Worm (Caenorhabditis elegans) whole organism, L4 larva: Measurements from ENCODE around the gene exc-14.
A peak's percentile ranks its signal among the peaks of the same experiment; 100 is the strongest.

Experiments used
- F10B5.3 ChIP-seq: sonication (generic microtip); optimal IDR thresholded peaks from 2 replicates; lab custom pipeline; 2016; ENCODE audit warnings: mild to moderate bottlenecking, missing genetic modification characterization, missing compliant biosample characterization
- F37D6.2 ChIP-seq: sonication (generic microtip); optimal IDR thresholded peaks from 2 replicates; lab custom pipeline; 2016; ENCODE audit warnings: mild to moderate bottlenecking, missing genetic modification characterization, missing compliant biosample characterization
- F49E8.2 ChIP-seq: sonication (generic microtip); optimal IDR thresholded peaks from 2 replicates; lab custom pipeline; 2016; ENCODE audit warnings: missing compliant biosample characterization, mild to moderate bottlenecking, missing genetic modification characterization, borderline replicate concordance
- ZK546.5 ChIP-seq, 2 experiments: sonication (generic microtip); optimal IDR thresholded peaks; 2 replicates each; lab custom pipeline; 2017; ENCODE audit warnings: missing biosample characterization in 2 of 2, missing genetic modification characterization in 2 of 2
- aly-2 ChIP-seq: sonication (generic microtip); optimal IDR thresholded peaks from 2 replicates; lab custom pipeline; 2018; ENCODE audit warnings: missing biosample characterization, missing genetic modification characterization
- ceh-28 ChIP-seq: fragments of 150-350 bp; optimal IDR thresholded peaks from 2 replicates; lab custom pipeline; 2014; ENCODE audit warnings: missing biosample characterization, missing genetic modification reagents, missing genetic modification characterization
- ceh-32 ChIP-seq: sonication (generic microtip); optimal IDR thresholded peaks from 2 replicates; lab custom pipeline; 2016; ENCODE audit warnings: mild to moderate bottlenecking, missing genetic modification characterization, missing compliant biosample characterization; ENCODE audit not compliant: poor library complexity
- ceh-82 ChIP-seq: sonication (generic microtip); optimal IDR thresholded peaks from 2 replicates; lab custom pipeline; 2017; ENCODE audit warnings: missing biosample characterization, missing genetic modification characterization
- dmd-6 ChIP-seq: fragments of 200-800 bp; sonication (Bioruptor generic); IDR thresholded peaks from 2 replicates; pipeline ENCODE4 v1.3.6; 2022; ENCODE audit warnings: missing genetic modification reagents, missing genetic modification characterization, missing compliant biosample characterization
- dmd-8 ChIP-seq: fragments of 200-800 bp; sonication (Bioruptor generic); IDR thresholded peaks from 2 replicates; pipeline ENCODE4 v1.3.6; 2022; ENCODE audit warnings: missing genetic modification characterization, missing compliant biosample characterization
- duxl-1 ChIP-seq: sonication (generic microtip); optimal IDR thresholded peaks from 2 replicates; lab custom pipeline; 2016; ENCODE audit warnings: mild to moderate bottlenecking, missing genetic modification characterization, moderate library complexity, missing compliant biosample characterization; ENCODE audit not compliant: poor library complexity
- dve-1 ChIP-seq: sonication (generic microtip); optimal IDR thresholded peaks from 2 replicates; lab custom pipeline; 2017; ENCODE audit warnings: antibody characterized with exemption, mild to moderate bottlenecking, missing genetic modification characterization, missing compliant biosample characterization; ENCODE audit not compliant: insufficient read depth
- egl-27 ChIP-seq: sonication (generic microtip); optimal IDR thresholded peaks from 3 replicates; lab custom pipeline; 2017; ENCODE audit warnings: missing biosample characterization, missing genetic modification reagents, missing genetic modification characterization
- hlh-30 ChIP-seq: sonication (generic microtip); optimal IDR thresholded peaks from 2 replicates; lab custom pipeline; 2017; ENCODE audit warnings: antibody characterized with exemption, mild to moderate bottlenecking, missing genetic modification characterization, missing compliant biosample characterization; ENCODE audit not compliant: insufficient read depth
- hmg-1.1 ChIP-seq: fragments of 200-800 bp; sonication (Bioruptor generic); IDR thresholded peaks from 2 replicates; pipeline ENCODE4 v1.3.6; 2022; ENCODE audit warnings: missing genetic modification reagents, missing genetic modification characterization, missing compliant biosample characterization
- jun-1 ChIP-seq: fragments of 150-350 bp; optimal IDR thresholded peaks from 2 replicates; lab custom pipeline; 2014; ENCODE audit warnings: missing biosample characterization, missing genetic modification reagents, missing genetic modification characterization
- lin-1 ChIP-seq: fragments of 200-800 bp; sonication (Bioruptor generic); IDR thresholded peaks from 2 replicates; pipeline ENCODE4 v1.3.6; 2022; ENCODE audit warnings: missing genetic modification reagents, missing genetic modification characterization, missing compliant biosample characterization
- lin-15B ChIP-seq: fragments of 150-350 bp; sonication (generic microtip); optimal IDR thresholded peaks from 3 replicates; lab custom pipeline; 2014; ENCODE audit warnings: missing biosample characterization, missing genetic modification characterization
- lin-29 ChIP-seq: fragments of 200-800 bp; sonication (Bioruptor generic); IDR thresholded peaks from 2 replicates; pipeline ENCODE4 v1.3.6; 2022; ENCODE audit warnings: missing genetic modification reagents, missing genetic modification characterization, missing compliant biosample characterization
- lsy-2 ChIP-seq, 2 experiments: fragments of 150-350 bp in 1 of 2; sonication (generic microtip) in 1 of 2; optimal IDR thresholded peaks; 2 replicates each; lab custom pipeline; 2014 to 2017; ENCODE audit warnings: missing biosample characterization in 2 of 2, missing genetic modification characterization in 2 of 2
- madf-5 ChIP-seq, 2 experiments: fragments of 200-800 bp; sonication (Bioruptor generic); IDR thresholded peaks; 2 replicates each; pipeline ENCODE4 v1.3.6; 2022; ENCODE audit warnings: missing compliant biosample characterization in 2 of 2, missing genetic modification characterization in 2 of 2
- madf-9 ChIP-seq: fragments of 200-800 bp; sonication (Bioruptor generic); conservative IDR thresholded peaks from 2 replicates; pipeline ENCODE4 v1.3.6; 2022; ENCODE audit warnings: missing genetic modification reagents, missing genetic modification characterization, missing compliant biosample characterization
- mep-1 ChIP-seq: fragments of 150-350 bp; sonication (generic microtip); optimal IDR thresholded peaks from 3 replicates; lab custom pipeline; 2014; ENCODE audit warnings: missing biosample characterization, missing genetic modification characterization
- mes-2 ChIP-seq: sonication (generic microtip); optimal IDR thresholded peaks from 2 replicates; lab custom pipeline; 2016; ENCODE audit warnings: missing genotype, mild to moderate bottlenecking, missing genetic modification characterization, missing compliant biosample characterization; ENCODE audit not compliant: poor library complexity, severe bottlenecking
- mxl-3 ChIP-seq: fragments of 200-800 bp; sonication (Bioruptor generic); optimal IDR thresholded peaks from 2 replicates; lab custom pipeline; 2018; ENCODE audit warnings: mild to moderate bottlenecking, missing genetic modification characterization, missing compliant biosample characterization
- nhr-10 ChIP-seq: fragments of 150-350 bp; optimal IDR thresholded peaks from 2 replicates; lab custom pipeline; 2014; ENCODE audit warnings: missing biosample characterization, missing genetic modification characterization
- nhr-102 ChIP-seq: sonication (generic microtip); optimal IDR thresholded peaks from 2 replicates; lab custom pipeline; 2016; ENCODE audit warnings: mild to moderate bottlenecking, missing genetic modification characterization, moderate library complexity, missing compliant biosample characterization
- nhr-28 ChIP-seq: fragments of 150-350 bp; optimal IDR thresholded peaks from 2 replicates; lab custom pipeline; 2014; ENCODE audit warnings: missing biosample characterization, missing genetic modification characterization
- nhr-41 ChIP-seq: fragments of 200-800 bp; sonication (Bioruptor generic); IDR thresholded peaks from 2 replicates; pipeline ENCODE4 v1.3.6; 2022; ENCODE audit warnings: missing genetic modification reagents, missing genetic modification characterization, missing compliant biosample characterization
- nhr-42 ChIP-seq: fragments of 200-800 bp; sonication (Bioruptor generic); IDR thresholded peaks from 2 replicates; pipeline ENCODE4 v1.3.6; 2022; ENCODE audit warnings: missing genetic modification characterization, missing compliant biosample characterization
- nhr-48 ChIP-seq: sonication (generic microtip); optimal IDR thresholded peaks from 2 replicates; lab custom pipeline; 2016; ENCODE audit warnings: mild to moderate bottlenecking, missing genetic modification characterization, missing compliant biosample characterization
- nhr-6 ChIP-seq: fragments of 150-350 bp; optimal IDR thresholded peaks from 2 replicates; lab custom pipeline; 2014; ENCODE audit warnings: missing biosample characterization, missing genetic modification characterization
- nhr-76 ChIP-seq: fragments of 150-350 bp; optimal IDR thresholded peaks from 2 replicates; lab custom pipeline; 2014; ENCODE audit warnings: missing biosample characterization, missing genetic modification characterization
- php-3 ChIP-seq: fragments of 200-800 bp; sonication (Bioruptor generic); IDR thresholded peaks from 2 replicates; pipeline ENCODE4 v1.3.6; 2022; ENCODE audit warnings: missing genetic modification reagents, missing genetic modification characterization, missing compliant biosample characterization
- pqm-1 ChIP-seq: sonication (generic microtip); optimal IDR thresholded peaks from 2 replicates; lab custom pipeline; 2017; ENCODE audit warnings: missing biosample characterization, missing genetic modification characterization
- rbr-2 ChIP-seq: sonication (generic microtip); optimal IDR thresholded peaks from 2 replicates; lab custom pipeline; 2016; ENCODE audit warnings: missing genotype, missing genetic modification characterization, missing compliant biosample characterization
- sdz-12 ChIP-seq: fragments of 200-800 bp; sonication (Bioruptor generic); optimal IDR thresholded peaks from 2 replicates; lab custom pipeline; 2018; ENCODE audit warnings: mild to moderate bottlenecking, missing genetic modification characterization, missing compliant biosample characterization
- set-16 ChIP-seq: fragments of 200-800 bp; sonication (Bioruptor generic); IDR thresholded peaks from 2 replicates; pipeline ENCODE4 v1.3.6; 2022; ENCODE audit warnings: missing genetic modification reagents, missing genetic modification characterization, missing compliant biosample characterization
- snpc-1.2 ChIP-seq: fragments of 200-800 bp; sonication (Bioruptor generic); IDR thresholded peaks from 2 replicates; pipeline ENCODE4 v1.3.6; 2022; ENCODE audit warnings: missing genetic modification reagents, missing genetic modification characterization, missing compliant biosample characterization
- snpc-4 ChIP-seq: fragments of 150-350 bp; optimal IDR thresholded peaks from 2 replicates; lab custom pipeline; 2014; ENCODE audit warnings: missing biosample characterization, missing genetic modification characterization
- spr-1 ChIP-seq: sonication (generic microtip); optimal IDR thresholded peaks from 2 replicates; lab custom pipeline; 2016; ENCODE audit warnings: mild to moderate bottlenecking, missing genetic modification characterization, missing compliant biosample characterization
- spr-3 ChIP-seq: fragments of 200-800 bp; sonication (Bioruptor generic); optimal IDR thresholded peaks from 2 replicates; lab custom pipeline; 2018; ENCODE audit warnings: mild to moderate bottlenecking, missing genetic modification characterization, missing compliant biosample characterization
- unc-130 ChIP-seq: sonication (generic microtip); optimal IDR thresholded peaks from 2 replicates; lab custom pipeline; 2016; ENCODE audit warnings: missing genetic modification reagents, missing genetic modification characterization, missing compliant biosample characterization
- unc-39 ChIP-seq: sonication (generic microtip); optimal IDR thresholded peaks from 2 replicates; lab custom pipeline; 2017; ENCODE audit warnings: missing biosample characterization, missing genetic modification characterization
- unc-62 ChIP-seq, 3 experiments: fragments of 150-350 bp in 1 of 3; sonication (generic microtip); optimal IDR thresholded peaks in 2 of 3; peaks in 1 of 3; 1 replicate in 1 of 3; 2 replicates in 2 of 3; lab custom pipeline; 2014 to 2017; ENCODE audit warnings: missing biosample characterization in 3 of 3, missing genetic modification characterization in 3 of 3, missing genetic modification reagents in 3 of 3, missing genotype in 1 of 3
- zag-1 ChIP-seq: fragments of 150-350 bp; optimal IDR thresholded peaks from 2 replicates; lab custom pipeline; 2014; ENCODE audit warnings: missing biosample characterization, missing genetic modification characterization
- zfp-2 ChIP-seq: sonication (generic microtip); optimal IDR thresholded peaks from 2 replicates; lab custom pipeline; 2016; ENCODE audit warnings: mild to moderate bottlenecking, missing genetic modification characterization, missing compliant biosample characterization
- zfp-3 ChIP-seq: fragments of 200-800 bp; sonication (Bioruptor generic); conservative IDR thresholded peaks from 2 replicates; pipeline ENCODE4 v1.3.6; 2022; ENCODE audit warnings: missing genetic modification reagents, missing genetic modification characterization, missing compliant biosample characterization
- zip-11 ChIP-seq: fragments of 200-800 bp; sonication (Bioruptor generic); IDR thresholded peaks from 2 replicates; pipeline ENCODE4 v1.3.6; 2022; ENCODE audit warnings: missing genetic modification characterization, missing compliant biosample characterization
- zip-2 ChIP-seq: fragments of 150-350 bp; optimal IDR thresholded peaks from 2 replicates; lab custom pipeline; 2014; ENCODE audit warnings: missing biosample characterization, missing genetic modification characterization
- ztf-11 ChIP-seq: fragments of 150-350 bp; optimal IDR thresholded peaks from 2 replicates; lab custom pipeline; 2014; ENCODE audit warnings: missing biosample characterization, missing genetic modification characterization
- ztf-7 ChIP-seq: fragments of 150-350 bp; optimal IDR thresholded peaks from 2 replicates; lab custom pipeline; 2014; ENCODE audit warnings: missing biosample characterization, missing genetic modification characterization

The exc-14 gene

DNA sequence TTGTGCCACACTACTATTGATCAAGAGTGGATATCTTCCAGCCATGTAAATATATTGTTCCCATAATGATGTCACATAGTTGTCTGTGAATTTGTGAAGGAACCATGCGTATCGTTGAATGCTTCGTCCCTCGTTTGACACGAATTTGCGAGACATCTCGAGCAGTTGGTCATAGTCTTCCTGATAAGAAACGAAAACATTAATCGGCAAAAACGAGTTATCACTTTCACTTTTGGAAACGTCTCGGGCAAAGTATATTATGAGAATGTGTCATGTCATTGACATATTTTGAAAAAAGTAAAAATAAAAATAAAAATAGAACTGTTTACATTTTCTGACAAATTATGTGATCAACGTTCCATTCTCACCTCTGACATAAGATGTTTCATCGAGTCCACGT is 19.6 kb downstream of the exc-14 start:
- no peak for TF ChIP-seq lin-29
- no peak for TF ChIP-seq zfp-3
- TF ChIP-seq set-16 = no peak
- peak; percentile 12 for TF ChIP-seq mxl-3 (GFP tag; lab: Kevin White, UChicago)
- peak; percentile 37 for TF ChIP-seq nhr-102
- no peak for TF ChIP-seq nhr-42 (GFP tag; lab: Robert Waterston, UW)
- TF ChIP-seq dve-1 (tag; lab: Kevin White, UChicago) = peak; percentile 18
- TF ChIP-seq F37D6.2 = no peak
- TF ChIP-seq hlh-30 (tag; lab: Kevin White, UChicago) = peak; percentile 17
- TF ChIP-seq zfp-2 = no peak
- TF ChIP-seq dmd-6 (GFP tag; lab: Robert Waterston, UW) = peak; percentile 77
- no peak for TF ChIP-seq F49E8.2 (tag; lab: Kevin White, UChicago)
- TF ChIP-seq nhr-41 = no peak
- TF ChIP-seq aly-2 (tag; lab: Kevin White, UChicago) = no peak
- TF ChIP-seq spr-3 (GFP tag; lab: Kevin White, UChicago) = no peak
- no peak for TF ChIP-seq rbr-2 (tag; lab: Kevin White, UChicago)
- TF ChIP-seq ztf-11 (tag; lab: Kevin White, UChicago) = no peak
- TF ChIP-seq F10B5.3 (tag; lab: Kevin White, UChicago) = no peak
- no peak for TF ChIP-seq snpc-1.2 (GFP tag; lab: Robert Waterston, UW)
- TF ChIP-seq snpc-4 = no peak
- TF ChIP-seq nhr-10 (tag; lab: Kevin White, UChicago) = no peak
- TF ChIP-seq lsy-2 (tag; optimal IDR thresholded peaks at IDR 0.05; lab: Kevin White, UChicago) = no peak
- TF ChIP-seq php-3 = 0 out of 2 replicates have a peak, but pooled peaks have one; percentile 24
- no peak for TF ChIP-seq ceh-32 (tag; lab: Kevin White, UChicago)
- TF ChIP-seq ceh-28 (tag; lab: Kevin White, UChicago) = no peak
- peak; percentile 10 for TF ChIP-seq pqm-1 (tag; lab: Kevin White, UChicago)
- no peak for TF ChIP-seq ztf-7 (tag; lab: Kevin White, UChicago)
- TF ChIP-seq nhr-48 = peak; percentile 39
- no peak for TF ChIP-seq zag-1 (tag; lab: Kevin White, UChicago)
- TF ChIP-seq unc-130 (GFP tag; lab: Kevin White, UChicago) = no peak
- no peak for TF ChIP-seq mes-2
- no peak for TF ChIP-seq madf-9 (GFP tag; lab: Robert Waterston, UW)
- no peak for TF ChIP-seq unc-62 (GFP tag; optimal IDR thresholded peaks at IDR 0.05 in 1 of 2; lab: Kevin White, UChicago)
- TF ChIP-seq unc-62 (tag; optimal IDR thresholded peaks at IDR 0.05; lab: Kevin White, UChicago) = no peak
- TF ChIP-seq mep-1 (tag; lab: Kevin White, UChicago) = no peak
- TF ChIP-seq lin-15B (tag; lab: Kevin White, UChicago) = no peak
- TF ChIP-seq zip-11 (GFP tag; lab: Robert Waterston, UW) = no peak
- TF ChIP-seq madf-5 (GFP tag; IDR thresholded peaks at IDR 0.05; lab: Robert Waterston, UW) = no peak
- TF ChIP-seq nhr-28 = peak; percentile 25
- no peak for TF ChIP-seq sdz-12 (GFP tag; lab: Kevin White, UChicago)
- TF ChIP-seq lin-1 = no peak
- no peak for TF ChIP-seq dmd-8
- no peak for TF ChIP-seq nhr-76 (tag; lab: Kevin White, UChicago)
- TF ChIP-seq hmg-1.1 = no peak
- no peak for TF ChIP-seq ZK546.5 (tag; optimal IDR thresholded peaks at IDR 0.05; lab: Kevin White, UChicago)
- no peak for TF ChIP-seq ceh-82 (tag; lab: Kevin White, UChicago)
- TF ChIP-seq zip-2 (tag; lab: Kevin White, UChicago) = no peak
- no peak for TF ChIP-seq unc-39 (tag; lab: Kevin White, UChicago)
- TF ChIP-seq duxl-1 (tag; lab: Kevin White, UChicago) = no peak
- no peak for TF ChIP-seq egl-27 (tag; lab: Kevin White, UChicago)
- no peak for TF ChIP-seq spr-1
- no peak for TF ChIP-seq jun-1 (tag; lab: Kevin White, UChicago)
- TF ChIP-seq nhr-6 = no peak
